Fruit fly (Drosophila melanogaster): Measurements from ENCODE around the gene C3G.

Gene C3G

dm6 chrX:6776934-6777333 is 26.5 kb downstream of the C3G start:
- no peak for TF ChIP-seq CG2678 (tag; optimal IDR thresholded peaks at IDR 0.05)
- TF ChIP-seq CrebB (tag; optimal IDR thresholded peaks at IDR 0.05), result no peak
- no peak for TF ChIP-seq prd (optimal IDR thresholded peaks at IDR 0.05)
- TF ChIP-seq prd (GFP tag; IDR thresholded peaks at IDR 0.05), result no peak
- no peak for TF ChIP-seq gt (GFP tag; IDR thresholded peaks at IDR 0.05)
- TF ChIP-seq Ptx1 (GFP tag; IDR thresholded peaks at IDR 0.05), result no peak
- TF ChIP-seq ash1 (GFP tag; optimal IDR thresholded peaks at IDR 0.05), result no peak
- TF ChIP-seq Stat92E (GFP tag; optimal IDR thresholded peaks at IDR 0.05), result peak in 1 of 3 experiments; percentile 67
- TF ChIP-seq CG11398 (GFP tag; optimal IDR thresholded peaks at IDR 0.05), result no peak
- TF ChIP-seq corto (GFP tag; optimal IDR thresholded peaks at IDR 0.05), result no peak
- no peak for TF ChIP-seq phol (tag; optimal IDR thresholded peaks at IDR 0.05)
- peak; percentile 73 for TF ChIP-seq CG4360 (GFP tag; IDR thresholded peaks at IDR 0.05)
- TF ChIP-seq Mrtf (GFP tag; IDR thresholded peaks at IDR 0.05), result no peak
- no peak for TF ChIP-seq CG14667 (GFP tag; IDR thresholded peaks at IDR 0.05)
- TF ChIP-seq CG17568 (GFP tag; optimal IDR thresholded peaks at IDR 0.05), result no peak
- TF ChIP-seq unpg (GFP tag; optimal IDR thresholded peaks at IDR 0.05), result no peak
- TF ChIP-seq CG10321 (GFP tag; IDR thresholded peaks at IDR 0.05), result no peak
- TF ChIP-seq zen (tag; optimal IDR thresholded peaks at IDR 0.05), result no peak
- TF ChIP-seq MESR4 (GFP tag; optimal IDR thresholded peaks at IDR 0.05), result no peak
- TF ChIP-seq bsh (GFP tag; optimal IDR thresholded peaks at IDR 0.05), result no peak
- no peak for TF ChIP-seq sqz (GFP tag; optimal IDR thresholded peaks at IDR 0.05)
- TF ChIP-seq z (GFP tag; IDR thresholded peaks at IDR 0.05), result peak; percentile 18; the same call in 1 of the 3 replicates
- TF ChIP-seq stwl (tag; optimal IDR thresholded peaks at IDR 0.05), result no peak
- no peak for TF ChIP-seq CG4820 (GFP tag; optimal IDR thresholded peaks at IDR 0.05)
- TF ChIP-seq Pdp1 (GFP tag; optimal IDR thresholded peaks at IDR 0.05), result no peak
- TF ChIP-seq CG13775 (GFP tag; optimal IDR thresholded peaks at IDR 0.05), result no peak
- TF ChIP-seq Sox100B (GFP tag; optimal IDR thresholded peaks at IDR 0.05), result no peak
- no peak for TF ChIP-seq pfk (GFP tag; optimal IDR thresholded peaks at IDR 0.05)
- TF ChIP-seq CG12155 (GFP tag; optimal IDR thresholded peaks at IDR 0.05), result no peak
- peak; percentile 10 for TF ChIP-seq pros (GFP tag; optimal IDR thresholded peaks at IDR 0.05)
- no peak for TF ChIP-seq Ssrp (tag; optimal IDR thresholded peaks at IDR 0.05)
- no peak for TF ChIP-seq CG6791 (GFP tag; IDR thresholded peaks at IDR 0.05; ENCODE audit: partially characterized antibody)
- TF ChIP-seq Opbp (GFP tag; IDR thresholded peaks at IDR 0.05; ENCODE audit: partially characterized antibody), result no peak

dm6 chrX:6776274-6776673 is 27.1 kb downstream of the C3G start:
- TF ChIP-seq Sry-δ (GFP tag; optimal IDR thresholded peaks at IDR 0.05) (no peak), gro (GFP tag; optimal IDR thresholded peaks at IDR 0.05) (no peak), nerfin-2 (GFP tag; IDR thresholded peaks at IDR 0.05; ENCODE audit: partially characterized antibody) (no peak), CG9727 (GFP tag; optimal IDR thresholded peaks at IDR 0.05) (no peak), CG1792 (GFP tag; optimal IDR thresholded peaks at IDR 0.05) (no peak), CG11696 (GFP tag; IDR thresholded peaks at IDR 0.05) (no peak), CG3838 (GFP tag; optimal IDR thresholded peaks at IDR 0.05) (no peak), CG15696 (tag; optimal IDR thresholded peaks at IDR 0.05) (no peak), CG34376 (GFP tag; optimal IDR thresholded peaks at IDR 0.05) (peak; percentile 47), fd3F (GFP tag; optimal IDR thresholded peaks at IDR 0.05) (no peak), CG13624 (GFP tag; optimal IDR thresholded peaks at IDR 0.05) (no peak), sug (tag; optimal IDR thresholded peaks at IDR 0.05) (peak; percentile 6), az2 (GFP tag; optimal IDR thresholded peaks at IDR 0.05) (no peak)

All from whole organism, embryonic.